Worm (Caenorhabditis elegans) whole organism, dauer: Measurements from ENCODE around the gene Y41D4A.7.

Source experiments
- unc-62 ChIP-seq: sonication (generic microtip); optimal IDR thresholded peaks from 2 replicates; lab custom pipeline; 2017; ENCODE audit warnings: missing biosample characterization, missing genetic modification reagents, missing genetic modification characterization

The Y41D4A.7 gene

ce11 chrIV:1761553-1761952 is at the start of gene Y41D4A.7:
TSS of gene Y41D4A.7 (minus strand) at chrIV:1761570.
- no peak for TF ChIP-seq unc-62

- no peak for TF ChIP-seq unc-62
These were observed 43.2 kb upstream of the Y41D4A.7 start for ce11 chrIV:1804613-1805012.

- TF ChIP-seq unc-62: no peak
These were observed 42.5 kb upstream of the Y41D4A.7 start, which contains the start of gene Y38C1BA.1 for ce11 chrIV:1803882-1804281. TSS of gene Y38C1BA.1 (minus strand) at chrIV:1803982.

ce11 chrIV:1791775-1792174 is 30.4 kb upstream of the Y41D4A.7 start:
- no peak for TF ChIP-seq unc-62

ce11 chrIV:1790677-1791076 is 29.3 kb upstream of the Y41D4A.7 start:
- TF ChIP-seq unc-62: no peak

ce11 chrIV:1785156-1785555 is 23.8 kb upstream of the Y41D4A.7 start:
- TF ChIP-seq unc-62: no peak

ce11 chrIV:1781559-1781958 is 20.2 kb upstream of the Y41D4A.7 start, which contains the start of gene frpr-19:
TSS of gene frpr-19 (minus strand) at chrIV:1781659.
- no peak for TF ChIP-seq unc-62

- TF ChIP-seq unc-62: no peak
These were observed 10.5 kb upstream of the Y41D4A.7 start, which contains the start of gene Y41D4A.1 for ce11 chrIV:1771843-1772242. TSS of gene Y41D4A.1 (plus strand) at chrIV:1772143.

ce11 chrIV:1769074-1769473 is 7.7 kb upstream of the Y41D4A.7 start:
- TF ChIP-seq unc-62: no peak

- no peak for TF ChIP-seq unc-62
These were observed 6.9 kb upstream of the Y41D4A.7 start, which contains the start of gene col-108 for ce11 chrIV:1768288-1768687. TSS of gene col-108 (plus strand) at chrIV:1768588.

- TF ChIP-seq unc-62: no peak
These were observed 4.6 kb upstream of the Y41D4A.7 start for ce11 chrIV:1765954-1766353.

ce11 chrIV:1763452-1763851 is 2.1 kb upstream of the Y41D4A.7 start:
- no peak for TF ChIP-seq unc-62

- TF ChIP-seq unc-62: no peak
These were observed 2.8 kb downstream of the Y41D4A.7 start for ce11 chrIV:1758595-1758994.

ce11 chrIV:1753481-1753880 is 7.9 kb downstream of the Y41D4A.7 start, which contains the start of gene Y41D4A.3:
TSS of gene Y41D4A.3 (plus strand) at chrIV:1753781.
- TF ChIP-seq unc-62: no peak

ce11 chrIV:1752480-1752879 is 8.9 kb downstream of the Y41D4A.7 start:
- no peak for TF ChIP-seq unc-62

ce11 chrIV:1751243-1751642 is 10.1 kb downstream of the Y41D4A.7 start:
- no peak for TF ChIP-seq unc-62

- TF ChIP-seq unc-62: no peak
These were observed 15.8 kb downstream of the Y41D4A.7 start, which contains the start of the genes Y41D4A.6 and Y41D4A.4 for ce11 chrIV:1745453-1746051. TSS of gene Y41D4A.6 (minus strand) at chrIV:1745503. TSS of gene Y41D4A.4 (plus strand) at chrIV:1746001.
